Worm (Caenorhabditis elegans) whole organism, early embryonic: ENCODE data around the gene viro-2.

Source experiments
- B0310.2 ChIP-seq: sonication (generic microtip); optimal IDR thresholded peaks from 2 replicates; lab custom pipeline; 2016; ENCODE audit warnings: mild to moderate bottlenecking, missing genetic modification characterization, missing compliant biosample characterization
- F13C5.2 ChIP-seq: sonication (generic microtip); optimal IDR thresholded peaks from 2 replicates; lab custom pipeline; 2017; ENCODE audit warnings: mild to moderate bottlenecking, missing genetic modification characterization, inconsistent platforms, missing compliant biosample characterization
- aly-1 ChIP-seq: sonication (generic microtip); optimal IDR thresholded peaks from 2 replicates; lab custom pipeline; 2016; ENCODE audit warnings: missing genetic modification characterization, missing compliant biosample characterization
- ama-1 ChIP-seq: fragments of 150-350 bp; optimal IDR thresholded peaks from 2 replicates; lab custom pipeline; 2014
- ceh-13 ChIP-seq: fragments of 200-800 bp; sonication (Bioruptor generic); optimal IDR thresholded peaks from 2 replicates; lab custom pipeline; 2018; ENCODE audit warnings: mild to moderate bottlenecking, missing genetic modification characterization, missing compliant biosample characterization
- ceh-36 ChIP-seq: sonication (generic microtip); optimal IDR thresholded peaks from 2 replicates; lab custom pipeline; 2016; ENCODE audit warnings: missing genetic modification characterization, inconsistent platforms, missing compliant biosample characterization
- ets-7 ChIP-seq: sonication (generic microtip); optimal IDR thresholded peaks from 2 replicates; lab custom pipeline; 2016; ENCODE audit warnings: missing genotype, missing genetic modification characterization, missing compliant biosample characterization
- flt-1 ChIP-seq: fragments of 200-800 bp; sonication (Bioruptor generic); IDR thresholded peaks from 2 replicates; pipeline ENCODE4 v1.3.6; 2022; ENCODE audit warnings: missing genetic modification characterization, missing compliant biosample characterization
- hmbx-1 ChIP-seq: sonication (generic microtip); optimal IDR thresholded peaks from 2 replicates; lab custom pipeline; 2016; ENCODE audit warnings: mild to moderate bottlenecking, missing genetic modification characterization, missing compliant biosample characterization
- hmg-4 ChIP-seq: fragments of 200-800 bp; sonication (Bioruptor generic); optimal IDR thresholded peaks from 2 replicates; lab custom pipeline; 2018; ENCODE audit warnings: mild to moderate bottlenecking, missing genetic modification characterization, missing compliant biosample characterization
- hnd-1 ChIP-seq: sonication (generic microtip); optimal IDR thresholded peaks from 2 replicates; lab custom pipeline; 2016; ENCODE audit warnings: missing genetic modification characterization, missing compliant biosample characterization
- pes-1 ChIP-seq: fragments of 200-800 bp; sonication (Bioruptor generic); IDR thresholded peaks from 2 replicates; pipeline ENCODE4 v1.3.6; 2022; ENCODE audit warnings: missing genetic modification reagents, missing genetic modification characterization, missing compliant biosample characterization
- scrt-1 ChIP-seq: fragments of 200-800 bp; sonication (Bioruptor generic); IDR thresholded peaks from 2 replicates; pipeline ENCODE4 v1.3.6; 2022; ENCODE audit warnings: missing genetic modification characterization, missing compliant biosample characterization
- sea-1 ChIP-seq: fragments of 200-800 bp; sonication (Bioruptor generic); conservative IDR thresholded peaks from 2 replicates; pipeline ENCODE4 v1.3.6; 2022; ENCODE audit warnings: missing genetic modification characterization, missing compliant biosample characterization
- tbx-11 ChIP-seq: fragments of 200-800 bp; sonication (Bioruptor generic); IDR thresholded peaks from 2 replicates; pipeline ENCODE4 v1.3.6; 2022; ENCODE audit warnings: missing genetic modification characterization, missing compliant biosample characterization
- tbx-37 ChIP-seq: fragments of 200-800 bp; sonication (Bioruptor generic); conservative IDR thresholded peaks from 2 replicates; pipeline ENCODE4 v1.3.6; 2022; ENCODE audit warnings: missing genetic modification reagents, missing genetic modification characterization, missing compliant biosample characterization
- tra-4 ChIP-seq: sonication (generic microtip); optimal IDR thresholded peaks from 2 replicates; lab custom pipeline; 2017; ENCODE audit warnings: missing genetic modification characterization, missing compliant biosample characterization

The viro-2 gene

DNA sequence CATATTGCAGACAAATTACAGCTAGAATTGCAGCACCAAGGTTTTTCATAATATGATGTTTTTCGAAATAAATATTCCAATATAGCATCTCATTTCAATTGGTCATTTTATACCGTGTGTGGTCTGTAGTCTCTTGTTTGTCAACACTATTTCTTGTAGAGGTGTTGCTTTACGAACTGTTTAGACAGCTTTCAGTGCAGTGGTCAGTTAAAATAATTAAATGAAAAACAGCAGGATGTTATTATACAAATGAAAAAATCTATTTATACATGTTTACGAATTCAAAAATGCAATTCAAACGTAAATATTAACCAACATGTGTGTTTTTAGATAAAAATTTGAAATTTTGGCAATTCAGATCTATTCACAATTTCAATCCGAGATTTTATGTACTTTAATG, 16.9 kb upstream of the viro-2 start, which contains the start of gene B0280.7:
B0280.7 (minus strand) TSS at position 101 of the 400 bp plus-strand sequence.
- TF ChIP-seq F13C5.2 (no peak), hnd-1 (tag; lab: Kevin White, UChicago) (no peak), B0310.2 (no peak), tbx-11 (no peak), ceh-13 (GFP tag; lab: Kevin White, UChicago) (no peak), hmg-4 (no peak), scrt-1 (GFP tag; lab: Robert Waterston, UW) (no peak)

DNA sequence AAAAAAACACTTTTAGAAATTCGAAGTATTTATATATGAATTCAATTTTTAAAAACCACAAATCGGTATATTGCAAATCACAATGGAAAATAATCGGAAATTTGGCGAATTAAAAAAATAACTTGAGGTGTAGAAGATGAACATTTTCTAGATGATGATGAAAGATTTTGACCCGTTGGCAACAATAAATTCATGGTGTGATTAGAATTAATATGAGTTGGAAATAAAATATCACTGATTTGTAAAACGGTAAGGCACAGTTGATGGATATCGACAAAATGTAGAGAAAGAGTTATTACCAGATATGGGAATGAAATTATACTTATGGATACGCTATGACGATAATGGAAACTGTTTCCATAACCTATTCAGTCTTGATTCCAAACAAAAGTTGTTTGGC, 16.4 kb upstream of the viro-2 start:
- no peak for TF ChIP-seq tra-4
- no peak for TF ChIP-seq pes-1 (GFP tag; lab: Robert Waterston, UW)
- TF ChIP-seq hmg-4: no peak
- TF ChIP-seq flt-1 (GFP tag; lab: Robert Waterston, UW): no peak
- TF ChIP-seq ceh-13 (GFP tag; lab: Kevin White, UChicago): no peak

DNA sequence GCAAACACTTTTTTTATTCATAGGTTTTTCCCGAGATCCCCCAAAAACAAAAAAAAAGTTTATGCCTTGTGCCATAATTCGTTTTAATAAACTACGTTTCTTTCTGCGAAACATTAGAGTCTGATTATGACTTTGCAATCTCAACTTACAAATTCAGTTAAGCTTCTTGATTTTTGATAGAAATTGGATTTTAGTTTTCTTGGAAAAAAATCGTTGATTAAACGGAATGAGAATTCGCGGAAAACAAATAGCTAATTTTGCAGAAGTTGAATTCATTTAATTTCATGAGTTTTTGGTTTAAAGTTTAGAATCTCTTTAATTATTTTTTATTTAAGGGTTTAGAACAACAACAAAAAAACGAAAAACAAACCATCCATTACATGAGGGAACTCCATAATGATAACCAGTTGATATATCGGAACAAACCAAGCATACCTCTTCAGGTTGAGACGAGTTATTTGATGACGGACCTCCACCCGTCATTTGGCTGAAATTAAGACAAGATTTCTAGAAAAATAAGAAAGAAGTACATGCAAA, 13.7 kb upstream of the viro-2 start, which contains the start of gene nhr-10:
nhr-10 (minus strand) TSS at position 487 of the 537 bp plus-strand sequence.
- TF ChIP-seq aly-1 (no peak), tbx-37 (GFP tag; lab: Robert Waterston, UW) (no peak), B0310.2 (no peak), tra-4 (no peak), hmg-4 (no peak), pes-1 (GFP tag; lab: Robert Waterston, UW) (no peak), ceh-36 (tag; lab: Kevin White, UChicago) (no peak), hmbx-1 (tag; lab: Kevin White, UChicago) (no peak), flt-1 (GFP tag; lab: Robert Waterston, UW) (no peak), sea-1 (GFP tag; lab: Robert Waterston, UW) (no peak), ama-1 (lab: Kevin White, UChicago) (no peak), ets-7 (tag; lab: Kevin White, UChicago) (no peak), hnd-1 (tag; lab: Kevin White, UChicago) (no peak), F13C5.2 (no peak), ceh-13 (GFP tag; lab: Kevin White, UChicago) (no peak), scrt-1 (GFP tag; lab: Robert Waterston, UW) (no peak), tbx-11 (no peak)

DNA sequence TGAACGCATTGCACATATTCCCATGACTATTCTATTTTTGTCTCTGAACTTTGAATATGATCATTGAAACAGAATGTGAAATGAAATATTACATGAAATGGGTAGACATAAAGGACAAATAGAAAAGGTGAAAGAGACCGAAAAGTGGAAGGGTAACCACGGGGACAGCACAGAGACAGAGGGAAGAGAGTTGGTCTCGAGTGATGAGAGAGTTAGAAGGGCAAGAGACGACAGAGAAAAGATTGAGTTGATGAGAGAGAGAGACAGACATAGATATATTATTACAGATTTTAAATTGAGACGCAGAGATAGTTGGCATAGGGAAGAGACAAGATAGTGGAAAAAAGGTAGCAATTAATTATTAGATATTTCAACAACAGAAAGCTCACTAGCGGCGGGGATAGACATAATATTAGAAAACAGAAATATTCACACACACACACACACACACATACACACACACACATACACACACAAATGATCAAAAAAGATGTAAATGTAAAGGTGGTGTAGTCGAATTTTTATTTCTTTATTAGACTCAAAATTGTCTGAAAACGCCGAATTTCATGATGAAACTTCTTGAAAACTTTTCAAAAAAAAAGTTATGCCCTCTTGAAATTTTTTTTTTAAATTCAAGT, 12.0 kb upstream of the viro-2 start:
- TF ChIP-seq sea-1 (GFP tag; lab: Robert Waterston, UW): no peak
- no peak for TF ChIP-seq F13C5.2
- TF ChIP-seq ceh-36 (tag; lab: Kevin White, UChicago): no peak
- no peak for TF ChIP-seq ceh-13 (GFP tag; lab: Kevin White, UChicago)
- no peak for TF ChIP-seq tra-4
- TF ChIP-seq pes-1 (GFP tag; lab: Robert Waterston, UW): no peak
- TF ChIP-seq ama-1 (lab: Kevin White, UChicago): no peak
- TF ChIP-seq ets-7 (tag; lab: Kevin White, UChicago): no peak
- no peak for TF ChIP-seq tbx-11
- TF ChIP-seq scrt-1 (GFP tag; lab: Robert Waterston, UW): no peak
- TF ChIP-seq flt-1 (GFP tag; lab: Robert Waterston, UW): no peak
- no peak for TF ChIP-seq B0310.2
- TF ChIP-seq hmbx-1 (tag; lab: Kevin White, UChicago): no peak
- TF ChIP-seq hnd-1 (tag; lab: Kevin White, UChicago): no peak
- no peak for TF ChIP-seq aly-1
- TF ChIP-seq tbx-37 (GFP tag; lab: Robert Waterston, UW): no peak
- no peak for TF ChIP-seq hmg-4

DNA sequence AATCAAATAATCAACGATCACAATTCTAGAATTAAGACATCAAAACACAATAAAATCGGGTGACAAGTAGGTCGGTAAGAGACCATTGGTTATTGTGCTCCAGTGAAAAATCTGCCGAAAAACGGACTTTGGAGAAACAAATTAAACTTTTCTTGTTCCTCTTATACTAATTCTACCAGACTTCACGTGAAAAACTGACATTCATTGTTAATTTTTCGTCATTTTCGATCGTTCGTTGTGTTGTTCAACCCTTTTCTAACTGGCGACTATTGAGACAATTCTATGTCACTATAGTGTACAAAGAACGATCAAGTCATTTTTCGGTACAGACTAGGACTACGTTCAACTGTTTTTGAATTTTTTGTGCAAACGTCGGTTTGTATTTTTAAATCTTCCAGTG, 8.2 kb upstream of the viro-2 start:
- no peak for TF ChIP-seq ets-7 (tag; lab: Kevin White, UChicago)
- TF ChIP-seq ama-1 (lab: Kevin White, UChicago): no peak
- TF ChIP-seq sea-1 (GFP tag; lab: Robert Waterston, UW): no peak
- TF ChIP-seq F13C5.2: no peak
- no peak for TF ChIP-seq hmg-4
- no peak for TF ChIP-seq flt-1 (GFP tag; lab: Robert Waterston, UW)
- no peak for TF ChIP-seq hmbx-1 (tag; lab: Kevin White, UChicago)
- TF ChIP-seq tbx-37 (GFP tag; lab: Robert Waterston, UW): no peak
- TF ChIP-seq tra-4: no peak
- no peak for TF ChIP-seq ceh-13 (GFP tag; lab: Kevin White, UChicago)
- no peak for TF ChIP-seq hnd-1 (tag; lab: Kevin White, UChicago)
- TF ChIP-seq ceh-36 (tag; lab: Kevin White, UChicago): no peak
- no peak for TF ChIP-seq pes-1 (GFP tag; lab: Robert Waterston, UW)
- no peak for TF ChIP-seq aly-1
- TF ChIP-seq scrt-1 (GFP tag; lab: Robert Waterston, UW): no peak
- no peak for TF ChIP-seq tbx-11
- no peak for TF ChIP-seq B0310.2

DNA sequence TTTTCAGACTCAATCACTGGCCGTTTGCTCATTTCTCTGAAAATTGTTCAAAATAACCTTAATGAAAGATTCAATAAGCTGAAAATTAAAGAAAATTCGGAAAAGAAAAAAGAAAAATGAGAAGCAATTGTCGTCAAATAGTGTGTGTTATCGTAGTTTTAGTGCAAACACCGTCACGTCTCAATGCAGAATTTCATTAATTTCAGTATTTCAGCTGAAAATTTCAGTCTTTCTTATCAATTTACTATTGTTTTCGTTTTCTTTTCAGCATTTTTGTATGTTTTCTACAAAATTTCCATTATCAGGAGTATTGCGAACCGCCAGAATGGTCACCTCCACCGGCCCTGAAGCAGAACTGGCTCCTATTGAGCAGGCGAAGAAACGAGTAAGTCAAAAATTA, 5.8 kb upstream of the viro-2 start, which contains the start of the genes B0280.9 and rpia-1:
B0280.9 (minus strand) TSS at position 36 of the 400 bp plus-strand sequence.
rpia-1 (plus strand) TSS at position 269 of the 400 bp plus-strand sequence.
- TF ChIP-seq tra-4 (no peak), F13C5.2 (no peak)

DNA sequence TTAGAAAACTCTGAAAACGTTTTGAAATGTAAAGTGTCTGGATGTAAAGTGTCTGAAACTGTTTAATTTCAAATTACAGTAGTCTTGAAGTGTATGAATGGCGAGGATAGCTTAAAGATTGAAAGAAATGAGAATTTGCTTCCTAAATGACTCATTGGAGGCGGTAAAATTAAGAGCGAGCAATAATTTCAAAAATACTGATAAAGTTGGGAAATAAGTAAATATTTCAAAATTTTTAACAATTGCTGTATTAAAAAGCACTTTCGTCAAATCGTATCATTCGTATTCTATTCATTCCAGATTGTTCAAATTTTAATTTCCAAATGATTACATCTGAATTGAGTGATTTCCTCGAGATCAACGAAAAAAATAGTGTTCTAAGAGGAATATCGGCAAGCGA, 4.3 kb upstream of the viro-2 start, which contains the start of gene B0280.2:
B0280.2 (plus strand) TSS at position 301 of the 400 bp plus-strand sequence.
- TF ChIP-seq sea-1 (GFP tag; lab: Robert Waterston, UW) (no peak), hnd-1 (tag; lab: Kevin White, UChicago) (no peak), tbx-37 (GFP tag; lab: Robert Waterston, UW) (no peak), ceh-36 (tag; lab: Kevin White, UChicago) (no peak), hmg-4 (no peak), tbx-11 (no peak), F13C5.2 (no peak), tra-4 (no peak), flt-1 (GFP tag; lab: Robert Waterston, UW) (no peak), ama-1 (lab: Kevin White, UChicago) (no peak), pes-1 (GFP tag; lab: Robert Waterston, UW) (no peak)
